Fruit fly (Drosophila melanogaster): Measurements from ENCODE around the gene CG4558.

CG4558 gene

dm6 chrX:6854563-6854962 is 5.0 kb downstream of the CG4558 start (continued):
- TF ChIP-seq CG10431 (GFP tag; optimal IDR thresholded peaks at IDR 0.05) (peak; percentile 3), kay (GFP tag; optimal IDR thresholded peaks at IDR 0.05) (peak; percentile 61), ssp (GFP tag; IDR thresholded peaks at IDR 0.05) (peak; percentile 58), Ada2b (GFP tag; IDR thresholded peaks at IDR 0.05) (peak; percentile 85), Chrac-16 (GFP tag; optimal IDR thresholded peaks at IDR 0.05) (peak; percentile 71), maf-S (GFP tag; optimal IDR thresholded peaks at IDR 0.05) (peak; percentile 24), NK7.1 (GFP tag; optimal IDR thresholded peaks at IDR 0.05) (peak; percentile 19), CG17186 (GFP tag; optimal IDR thresholded peaks at IDR 0.05) (no peak), ci (GFP tag; IDR thresholded peaks at IDR 0.05) (peak; percentile 91), da (GFP tag; optimal IDR thresholded peaks at IDR 0.05) (no peak), row (GFP tag; IDR thresholded peaks at IDR 0.05) (peak; percentile 91), twi (tag; optimal IDR thresholded peaks at IDR 0.05) (peak; percentile 23), CG1603 (tag; optimal IDR thresholded peaks at IDR 0.05) (peak; percentile 46), Bteb2 (GFP tag; optimal IDR thresholded peaks at IDR 0.05) (peak; percentile 70), Meics (GFP tag; optimal IDR thresholded peaks at IDR 0.05) (peak; percentile 87), ems (GFP tag; optimal IDR thresholded peaks at IDR 0.05) (peak; percentile 69), CG4404 (GFP tag; IDR thresholded peaks at IDR 0.05) (peak; percentile 36; the same call in 1 of the 2 replicates), sr (GFP tag; IDR thresholded peaks at IDR 0.05) (peak; percentile 50; the same call in 1 of the 3 replicates), CG17361 (GFP tag; IDR thresholded peaks at IDR 0.05) (peak; percentile 71), Kr (GFP tag; optimal IDR thresholded peaks at IDR 0.05) (no peak), gce (GFP tag; IDR thresholded peaks at IDR 0.05) (peak; percentile 54; the same call in 2 of the 3 replicates), CG4854 (GFP tag; optimal IDR thresholded peaks at IDR 0.05) (peak; percentile 65), unc-4 (GFP tag; IDR thresholded peaks at IDR 0.05; ENCODE audit: partially characterized antibody) (no peak), Camta (GFP tag; optimal IDR thresholded peaks at IDR 0.05) (peak; percentile 22), stwl (tag; optimal IDR thresholded peaks at IDR 0.05) (peak; percentile 1), ind (GFP tag; optimal IDR thresholded peaks at IDR 0.05) (peak; percentile 77), Xbp1 (GFP tag; optimal IDR thresholded peaks at IDR 0.05) (peak; percentile 81), CG15269 (tag; optimal IDR thresholded peaks at IDR 0.05) (peak; percentile 86), croc (GFP tag; conservative IDR thresholded peaks at IDR 0.05) (peak; percentile 59), Jarid2 (GFP tag; optimal IDR thresholded peaks at IDR 0.05) (peak; percentile 48), CG9817 (tag; optimal IDR thresholded peaks at IDR 0.05) (peak; percentile 69), CG12071 (GFP tag; optimal IDR thresholded peaks at IDR 0.05) (peak; percentile 76), CG9437 (GFP tag; optimal IDR thresholded peaks at IDR 0.05) (peak; percentile 74), CG2202 (tag; optimal IDR thresholded peaks at IDR 0.05) (peak; percentile 50), Awh (GFP tag; IDR thresholded peaks at IDR 0.05) (peak; percentile 54; the same call in 1 of the 2 replicates), CG1529 (GFP tag; optimal IDR thresholded peaks at IDR 0.05) (peak; percentile 71), ab (GFP tag; optimal IDR thresholded peaks at IDR 0.05) (peak; percentile 32), CG6683 (GFP tag; optimal IDR thresholded peaks at IDR 0.05) (peak; percentile 66), Dref (GFP tag; IDR thresholded peaks at IDR 0.05) (no peak), Elba2 (GFP tag; optimal IDR thresholded peaks at IDR 0.05) (no peak), CG5245 (GFP tag; optimal IDR thresholded peaks at IDR 0.05) (peak; percentile 50), Optix (GFP tag; IDR thresholded peaks at IDR 0.05) (peak; percentile 72), CG8359 (GFP tag; optimal IDR thresholded peaks at IDR 0.05; ENCODE audit: borderline replicate concordance) (peak; percentile 40), CG13894 (tag; optimal IDR thresholded peaks at IDR 0.05) (peak; percentile 41), Scr (GFP tag; IDR thresholded peaks at IDR 0.05; ENCODE audit: partially characterized antibody) (no peak), pnt (GFP tag; optimal IDR thresholded peaks at IDR 0.05) (peak; percentile 29), tin (GFP tag; optimal IDR thresholded peaks at IDR 0.05) (peak; percentile 62), CG16779 (GFP tag; IDR thresholded peaks at IDR 0.05) (no peak), tgo (GFP tag; IDR thresholded peaks at IDR 0.05) (peak; percentile 82), CkIIα-i1 (GFP tag; IDR thresholded peaks at IDR 0.05) (no peak), CG17802 (tag; optimal IDR thresholded peaks at IDR 0.05) (peak; percentile 23), h (optimal IDR thresholded peaks at IDR 0.05) (no peak)

Data from whole organism, embryonic.